Worm (Caenorhabditis elegans): ENCODE measurements around the gene nhr-13.
"Not testable (repeated sequence)": the region's sequence is repeated elsewhere in the genome, so short reads cannot be mapped to it uniquely, and the experiment has no call there.

The nhr-13 gene

DNA sequence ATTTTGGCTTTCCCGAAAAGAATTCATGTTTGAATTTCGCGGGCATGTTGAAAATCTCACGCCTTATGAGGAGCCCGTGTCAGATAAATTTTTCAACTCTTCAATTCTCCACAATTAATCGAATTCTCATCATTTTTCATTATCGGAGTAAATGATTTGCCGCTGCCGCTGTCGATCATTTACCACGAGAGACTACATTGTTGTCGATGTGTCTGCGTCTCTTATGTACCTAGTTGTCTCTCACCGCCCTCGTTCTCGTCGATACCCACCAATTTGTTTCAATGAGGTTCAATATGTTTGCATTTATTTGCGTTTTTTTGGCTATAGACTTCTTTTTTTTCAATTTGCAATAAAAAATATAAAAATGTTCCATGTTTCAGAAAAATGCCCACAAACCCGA, at the start of gene nhr-13:
Gene nhr-13 (plus strand): TSS at position 369 of the 400 bp plus-strand sequence.
- TF ChIP-seq crh-2 (tag; optimal IDR thresholded peaks at IDR 0.05) (peak; percentile 13), sma-9 (GFP tag; optimal IDR thresholded peaks at IDR 0.05) (peak; percentile 32), sma-9 (tag; optimal IDR thresholded peaks at IDR 0.05) (no peak), fos-1 (tag; optimal IDR thresholded peaks at IDR 0.05) (peak; percentile 15), gmeb-1 (tag; optimal IDR thresholded peaks at IDR 0.05) (peak; percentile 43), nhr-25 (tag; optimal IDR thresholded peaks at IDR 0.05) (no peak), elt-1 (tag; optimal IDR thresholded peaks at IDR 0.05) (no peak), mdl-1 (tag; optimal IDR thresholded peaks at IDR 0.05) (no peak)

DNA sequence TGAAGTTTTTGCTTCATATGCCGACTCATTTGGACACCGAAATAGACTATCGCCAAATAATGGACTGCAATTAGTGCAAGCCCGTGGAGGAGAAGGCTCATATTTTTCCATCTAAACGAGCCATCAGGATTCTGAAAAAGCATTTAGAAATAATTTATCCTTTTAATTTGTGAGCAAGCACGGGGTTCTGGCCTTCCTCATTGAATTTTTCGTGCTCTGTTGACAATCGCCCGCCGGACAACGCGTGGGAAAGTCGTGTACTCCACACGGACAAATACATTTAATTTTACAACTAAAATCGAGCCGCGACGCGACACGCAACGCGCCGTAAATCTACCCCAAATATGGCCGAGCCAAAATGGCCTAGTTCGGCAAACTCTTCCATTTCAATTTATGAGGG, 47.9 kb upstream of the nhr-13 start, which contains the start of gene F22F7.12:
Gene F22F7.12 (minus strand): TSS at position 101 of the 400 bp plus-strand sequence.
- not testable (repeated sequence) for TF ChIP-seq sma-3 (GFP tag; optimal IDR thresholded peaks at IDR 0.05); nhr-10 (tag; optimal IDR thresholded peaks at IDR 0.05); crh-2 (tag; optimal IDR thresholded peaks at IDR 0.05)

DNA sequence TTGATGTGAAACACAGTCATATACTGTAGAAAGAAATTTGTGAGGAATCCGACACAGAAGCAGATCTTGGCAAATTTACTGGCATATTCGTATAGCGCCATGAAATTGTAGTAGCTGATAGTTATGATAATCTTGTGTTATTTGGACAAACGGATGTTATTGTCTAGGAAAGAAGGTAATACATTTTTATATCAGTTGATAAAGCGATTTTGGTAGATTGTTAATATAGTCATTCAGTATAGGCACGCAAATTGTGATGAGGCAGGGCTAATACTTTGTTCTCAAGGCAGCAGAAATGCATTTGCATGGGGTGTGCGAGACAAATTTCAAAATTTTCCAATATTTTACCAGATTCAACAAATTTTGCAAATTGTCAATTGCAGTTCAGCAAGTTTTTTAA, 46.2 kb upstream of the nhr-13 start, which contains the start of gene str-52:
Gene str-52 (minus strand): TSS at position 101 of the 400 bp plus-strand sequence.
- TF ChIP-seq ztf-4 (tag; optimal IDR thresholded peaks at IDR 0.05) = no peak
- TF ChIP-seq ama-1 (optimal IDR thresholded peaks at IDR 0.05) = no peak
- no peak for TF ChIP-seq fos-1 (tag; optimal IDR thresholded peaks at IDR 0.05)
- no peak for TF ChIP-seq sem-4 (tag; optimal IDR thresholded peaks at IDR 0.05)
- no peak for TF ChIP-seq egl-27 (tag; optimal IDR thresholded peaks at IDR 0.05)
- TF ChIP-seq C34F6.9 (tag; optimal IDR thresholded peaks at IDR 0.05) = no peak
- TF ChIP-seq peb-1 (tag; optimal IDR thresholded peaks at IDR 0.05) = no peak
- TF ChIP-seq nhr-21 (tag; optimal IDR thresholded peaks at IDR 0.05) = no peak
- TF ChIP-seq Y55F3AM.14 (GFP tag; optimal IDR thresholded peaks at IDR 0.05) = no peak
- TF ChIP-seq sma-9 (GFP tag; optimal IDR thresholded peaks at IDR 0.05) = no peak
- TF ChIP-seq sma-9 (tag; optimal IDR thresholded peaks at IDR 0.05) = no peak
- TF ChIP-seq ztf-1 (GFP tag; conservative IDR thresholded peaks at IDR 0.05) = no peak
- no peak for TF ChIP-seq skn-1 (tag; optimal IDR thresholded peaks at IDR 0.05)
- no peak for TF ChIP-seq nhr-129 (tag; optimal IDR thresholded peaks at IDR 0.05)
- TF ChIP-seq dmd-4 (tag; optimal IDR thresholded peaks at IDR 0.05) = no peak
- no peak for TF ChIP-seq mbf-1 (tag; optimal IDR thresholded peaks at IDR 0.05)
- no peak for TF ChIP-seq zag-1 (tag; optimal IDR thresholded peaks at IDR 0.05)
- TF ChIP-seq unc-62 (GFP tag; optimal IDR thresholded peaks at IDR 0.05) = no peak
- TF ChIP-seq mab-5 (tag; optimal IDR thresholded peaks at IDR 0.05) = no peak
- TF ChIP-seq nhr-23 (tag; optimal IDR thresholded peaks at IDR 0.05) = no peak

DNA sequence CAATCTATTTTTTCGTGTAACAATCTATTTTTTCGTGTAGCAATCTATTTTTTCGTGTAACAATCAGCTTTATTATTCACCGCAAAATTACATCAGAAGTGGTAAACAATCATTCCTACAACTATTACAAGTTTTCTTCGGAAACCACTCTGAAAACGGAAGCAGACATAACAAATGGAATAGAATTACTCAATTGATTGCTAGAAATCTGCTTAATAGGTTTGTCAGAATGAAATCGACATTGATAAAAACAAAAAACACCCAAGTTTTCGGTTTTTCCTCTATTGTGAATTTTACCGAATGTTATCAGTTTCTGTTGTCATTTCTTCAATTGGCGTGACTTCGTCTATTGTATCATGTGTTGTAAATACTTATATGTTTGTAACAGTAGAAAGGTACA, 45.5 kb upstream of the nhr-13 start, which contains the start of gene srbc-20:
Gene srbc-20 (plus strand): TSS at position 301 of the 400 bp plus-strand sequence.
- no peak for TF ChIP-seq unc-62 (GFP tag; optimal IDR thresholded peaks at IDR 0.05)
- TF ChIP-seq nhr-23 (tag; optimal IDR thresholded peaks at IDR 0.05) = no peak
- TF ChIP-seq crh-2 (tag; optimal IDR thresholded peaks at IDR 0.05) = no peak
- no peak for TF ChIP-seq lin-11 (tag; optimal IDR thresholded peaks at IDR 0.05)
- no peak for TF ChIP-seq ceh-16 (tag; optimal IDR thresholded peaks at IDR 0.05)
- no peak for TF ChIP-seq mab-5 (tag; optimal IDR thresholded peaks at IDR 0.05)
- TF ChIP-seq elt-3 (tag; optimal IDR thresholded peaks at IDR 0.05) = no peak
- no peak for TF ChIP-seq snpc-4 (tag; optimal IDR thresholded peaks at IDR 0.05)
- no peak for TF ChIP-seq ztf-11 (tag; optimal IDR thresholded peaks at IDR 0.05)
- TF ChIP-seq alr-1 (tag; optimal IDR thresholded peaks at IDR 0.05) = no peak
- no peak for TF ChIP-seq sma-9 (GFP tag; optimal IDR thresholded peaks at IDR 0.05)
- no peak for TF ChIP-seq sma-9 (tag; optimal IDR thresholded peaks at IDR 0.05)
- no peak for TF ChIP-seq nhr-237 (tag; optimal IDR thresholded peaks at IDR 0.05)
- no peak for TF ChIP-seq nhr-77 (tag; optimal IDR thresholded peaks at IDR 0.05)
- no peak for TF ChIP-seq mdl-1 (tag; optimal IDR thresholded peaks at IDR 0.05)
- no peak for TF ChIP-seq F13H6.1 (tag; optimal IDR thresholded peaks at IDR 0.05)
- no peak for TF ChIP-seq dmd-4 (tag; optimal IDR thresholded peaks at IDR 0.05)
- TF ChIP-seq blmp-1 (tag; optimal IDR thresholded peaks at IDR 0.05; ENCODE audit: insufficient read depth) = no peak
- TF ChIP-seq egl-27 (tag; optimal IDR thresholded peaks at IDR 0.05) = no peak

DNA sequence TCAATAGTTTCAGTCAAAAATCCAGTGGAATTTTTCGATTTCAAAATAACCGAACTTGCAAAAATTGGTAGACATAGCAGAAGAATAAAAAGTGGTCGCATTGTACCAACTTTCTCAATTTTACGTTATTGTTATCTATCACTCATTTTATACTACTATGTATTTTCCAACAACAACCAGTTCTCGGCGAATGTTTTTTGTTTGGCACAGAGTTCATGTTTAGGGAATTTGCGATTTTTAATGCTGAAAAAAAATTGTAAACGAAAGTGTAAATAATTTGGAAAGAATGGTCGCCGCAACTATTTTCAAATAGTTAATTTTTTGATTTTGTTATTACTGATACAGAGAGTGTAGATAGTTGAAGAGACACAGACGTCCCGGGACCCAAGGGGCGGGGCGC, 42.9 kb upstream of the nhr-13 start, which contains the start of gene C45H4.21:
Gene C45H4.21 (minus strand): TSS at position 101 of the 400 bp plus-strand sequence.
- TF ChIP-seq sma-9 (GFP tag; optimal IDR thresholded peaks at IDR 0.05) (no peak), sma-9 (tag; optimal IDR thresholded peaks at IDR 0.05) (no peak)
